Worm (Caenorhabditis elegans): ENCODE results near the gene nhr-18.

nhr-18 gene

DNA sequence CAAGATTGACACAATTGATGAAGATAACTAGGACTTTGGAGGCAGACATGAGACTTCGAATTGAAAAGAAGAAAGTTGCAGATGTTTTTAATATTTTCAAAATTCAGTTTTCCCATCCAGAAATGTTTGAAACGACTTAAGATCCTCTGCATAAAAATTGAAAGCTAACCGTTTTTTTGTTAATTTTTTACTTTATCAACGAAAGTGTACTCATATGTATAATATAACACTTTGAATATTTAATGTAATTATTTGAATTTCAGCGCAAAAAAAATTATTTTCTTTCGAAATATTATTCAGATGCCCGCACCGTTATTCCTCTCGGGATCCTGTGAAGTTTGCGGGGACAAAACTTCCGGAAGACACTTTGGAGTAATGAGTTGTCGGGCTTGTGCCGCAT, at the start of gene nhr-18:
nhr-18 (plus strand) TSS at position 301 of the 400 bp plus-strand sequence.
- TF ChIP-seq flt-1 (GFP tag; IDR thresholded peaks at IDR 0.05) (no peak), ref-1 (GFP tag; conservative IDR thresholded peaks at IDR 0.05) (no peak), klf-2 (GFP tag; conservative IDR thresholded peaks at IDR 0.05) (no peak), tab-1 (GFP tag; IDR thresholded peaks at IDR 0.05) (no peak), ztf-29 (GFP tag; IDR thresholded peaks at IDR 0.05) (no peak), med-1 (GFP tag; optimal IDR thresholded peaks at IDR 0.05; ENCODE audit: insufficient read depth) (no peak), T22C8.4 (GFP tag; IDR thresholded peaks at IDR 0.05) (no peak), ztf-23 (GFP tag; IDR thresholded peaks at IDR 0.05) (no peak), cog-1 (tag; optimal IDR thresholded peaks at IDR 0.05) (no peak)

DNA sequence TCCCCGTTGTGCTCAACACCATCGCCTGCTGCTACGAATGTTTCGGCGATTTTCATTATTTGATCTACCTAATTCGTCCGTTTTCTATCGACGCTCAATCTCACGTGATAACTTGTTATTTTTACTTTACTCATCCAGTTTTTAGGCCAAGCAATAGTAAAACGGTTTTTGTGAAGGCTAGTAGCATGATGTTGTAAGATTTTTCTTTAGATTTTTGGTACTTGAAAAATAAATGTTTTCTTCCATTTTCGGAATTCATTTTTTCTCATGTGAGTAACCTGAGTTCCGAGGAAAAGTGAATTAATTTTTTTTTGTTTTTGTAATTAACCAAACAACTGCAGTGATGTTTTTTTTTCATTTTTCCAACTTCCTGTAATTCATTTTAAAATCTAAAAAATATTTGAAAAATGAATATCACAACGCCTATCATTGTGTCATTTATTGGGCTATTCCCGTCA, 49.7 kb upstream of the nhr-18 start, which contains the start of gene srbc-17:
srbc-17 (plus strand) TSS at position 408 of the 458 bp plus-strand sequence.
- TF ChIP-seq med-1 (GFP tag; optimal IDR thresholded peaks at IDR 0.05; ENCODE audit: insufficient read depth) (no peak), flt-1 (GFP tag; IDR thresholded peaks at IDR 0.05) (no peak), ref-1 (GFP tag; conservative IDR thresholded peaks at IDR 0.05) (no peak), ztf-29 (GFP tag; IDR thresholded peaks at IDR 0.05) (no peak)

DNA sequence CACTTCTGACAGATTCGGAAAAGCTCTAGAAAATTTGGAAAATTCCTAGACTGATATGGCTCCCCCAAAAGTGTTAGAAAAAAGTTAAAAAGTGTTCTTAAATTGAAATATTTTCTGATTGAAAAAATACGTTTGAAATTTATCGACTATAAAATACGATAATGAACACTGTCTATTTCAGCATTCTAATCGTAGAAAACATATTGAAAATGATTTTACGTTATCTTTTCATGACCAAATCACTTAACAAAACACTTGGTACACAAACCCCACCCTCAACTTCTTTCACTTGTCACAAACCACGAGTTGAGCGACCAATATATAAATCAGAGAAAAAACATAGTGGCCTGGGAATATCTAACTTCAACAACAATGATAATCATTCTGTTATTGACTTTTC, 47.8 kb upstream of the nhr-18 start, which contains the start of gene cyp-33C1:
cyp-33C1 (plus strand) TSS at position 301 of the 400 bp plus-strand sequence.
- TF ChIP-seq tab-1 (GFP tag; IDR thresholded peaks at IDR 0.05) = no peak
- no peak for TF ChIP-seq T22C8.4 (GFP tag; IDR thresholded peaks at IDR 0.05)
- TF ChIP-seq flt-1 (GFP tag; IDR thresholded peaks at IDR 0.05) = no peak
- no peak for TF ChIP-seq klf-2 (GFP tag; conservative IDR thresholded peaks at IDR 0.05)
- TF ChIP-seq cog-1 (tag; optimal IDR thresholded peaks at IDR 0.05) = no peak
- TF ChIP-seq med-1 (GFP tag; optimal IDR thresholded peaks at IDR 0.05; ENCODE audit: insufficient read depth) = no peak
- no peak for TF ChIP-seq ztf-23 (GFP tag; IDR thresholded peaks at IDR 0.05)
- no peak for TF ChIP-seq ref-1 (GFP tag; conservative IDR thresholded peaks at IDR 0.05)
- no peak for TF ChIP-seq ztf-29 (GFP tag; IDR thresholded peaks at IDR 0.05)

- TF ChIP-seq ref-1 (GFP tag; conservative IDR thresholded peaks at IDR 0.05) (no peak), tab-1 (GFP tag; IDR thresholded peaks at IDR 0.05) (no peak), T22C8.4 (GFP tag; IDR thresholded peaks at IDR 0.05) (no peak), med-1 (GFP tag; optimal IDR thresholded peaks at IDR 0.05; ENCODE audit: insufficient read depth) (no peak), ztf-29 (GFP tag; IDR thresholded peaks at IDR 0.05) (no peak), cog-1 (tag; optimal IDR thresholded peaks at IDR 0.05) (no peak), ztf-23 (GFP tag; IDR thresholded peaks at IDR 0.05) (no peak), klf-2 (GFP tag; conservative IDR thresholded peaks at IDR 0.05) (no peak), flt-1 (GFP tag; IDR thresholded peaks at IDR 0.05) (no peak)
Measured at ce11 chrV:2181738-2182137, 45.3 kb upstream of the nhr-18 start, which contains the start of gene srbc-16. Gene srbc-16, plus strand, starts transcription at chrV:2182038.

ce11 chrV:2183162-2183561, 43.8 kb upstream of the nhr-18 start, which contains the start of gene cyp-33C2:
Gene cyp-33C2, plus strand, starts transcription at chrV:2183488.
- TF ChIP-seq flt-1 (GFP tag; IDR thresholded peaks at IDR 0.05) (no peak), ztf-29 (GFP tag; IDR thresholded peaks at IDR 0.05) (no peak), ztf-23 (GFP tag; IDR thresholded peaks at IDR 0.05) (no peak), tab-1 (GFP tag; IDR thresholded peaks at IDR 0.05) (no peak), cog-1 (tag; optimal IDR thresholded peaks at IDR 0.05) (no peak), T22C8.4 (GFP tag; IDR thresholded peaks at IDR 0.05) (no peak), med-1 (GFP tag; optimal IDR thresholded peaks at IDR 0.05; ENCODE audit: insufficient read depth) (no peak), ref-1 (GFP tag; conservative IDR thresholded peaks at IDR 0.05) (no peak), klf-2 (GFP tag; conservative IDR thresholded peaks at IDR 0.05) (no peak)

DNA sequence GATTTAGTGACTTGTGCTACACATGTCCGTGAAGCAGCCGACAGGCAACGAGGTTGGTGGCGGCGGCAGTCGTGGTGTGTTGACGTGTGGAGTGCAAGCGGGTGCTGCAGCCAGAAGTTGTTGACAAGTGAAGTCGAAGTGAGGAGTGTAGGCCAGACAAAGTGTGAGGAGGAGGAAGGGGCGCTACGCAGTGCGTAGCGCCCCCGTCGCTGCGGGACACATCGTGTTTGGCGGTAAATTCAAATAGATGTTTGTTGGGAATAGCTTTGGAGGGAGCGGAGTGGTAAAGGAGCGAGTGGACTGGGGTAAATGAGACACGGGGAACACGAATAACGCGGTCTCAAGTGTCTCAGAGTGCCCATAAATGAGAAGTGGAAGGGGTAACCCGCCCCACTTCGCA, 41.5 kb upstream of the nhr-18 start:
- TF ChIP-seq ztf-29 (GFP tag; IDR thresholded peaks at IDR 0.05) (no peak), cog-1 (tag; optimal IDR thresholded peaks at IDR 0.05) (no peak), ztf-23 (GFP tag; IDR thresholded peaks at IDR 0.05) (peak; percentile 98)

ce11 chrV:2187864-2188345, 39.1 kb upstream of the nhr-18 start, which contains the start of gene Y5H2B.3:
Gene Y5H2B.3, plus strand, starts transcription at chrV:2188295.
- TF ChIP-seq flt-1 (GFP tag; IDR thresholded peaks at IDR 0.05) (no peak), med-1 (GFP tag; optimal IDR thresholded peaks at IDR 0.05; ENCODE audit: insufficient read depth) (no peak), klf-2 (GFP tag; conservative IDR thresholded peaks at IDR 0.05) (no peak), T22C8.4 (GFP tag; IDR thresholded peaks at IDR 0.05) (no peak), ref-1 (GFP tag; conservative IDR thresholded peaks at IDR 0.05) (no peak), cog-1 (tag; optimal IDR thresholded peaks at IDR 0.05) (no peak), ztf-29 (GFP tag; IDR thresholded peaks at IDR 0.05) (no peak), ztf-23 (GFP tag; IDR thresholded peaks at IDR 0.05) (no peak)

- TF ChIP-seq ztf-23 (GFP tag; IDR thresholded peaks at IDR 0.05) = no peak
- no peak for TF ChIP-seq flt-1 (GFP tag; IDR thresholded peaks at IDR 0.05)
- TF ChIP-seq cog-1 (tag; optimal IDR thresholded peaks at IDR 0.05) = no peak
- no peak for TF ChIP-seq klf-2 (GFP tag; conservative IDR thresholded peaks at IDR 0.05)
- TF ChIP-seq med-1 (GFP tag; optimal IDR thresholded peaks at IDR 0.05; ENCODE audit: insufficient read depth) = no peak
- TF ChIP-seq ref-1 (GFP tag; conservative IDR thresholded peaks at IDR 0.05) = no peak
Measured at ce11 chrV:2190383-2190782, 36.6 kb upstream of the nhr-18 start.

ce11 chrV:2191122-2191521, 35.9 kb upstream of the nhr-18 start, which contains the start of gene srbc-42:
Gene srbc-42, minus strand, starts transcription at chrV:2191222.
- TF ChIP-seq tab-1 (GFP tag; IDR thresholded peaks at IDR 0.05) (no peak), klf-2 (GFP tag; conservative IDR thresholded peaks at IDR 0.05) (no peak), flt-1 (GFP tag; IDR thresholded peaks at IDR 0.05) (no peak)

ce11 chrV:2192117-2192516, 34.9 kb upstream of the nhr-18 start, which contains the start of gene nhr-13:
Gene nhr-13, plus strand, starts transcription at chrV:2192485.
- TF ChIP-seq tab-1 (GFP tag; IDR thresholded peaks at IDR 0.05) (no peak), flt-1 (GFP tag; IDR thresholded peaks at IDR 0.05) (no peak), cog-1 (tag; optimal IDR thresholded peaks at IDR 0.05) (no peak), ref-1 (GFP tag; conservative IDR thresholded peaks at IDR 0.05) (no peak), ztf-29 (GFP tag; IDR thresholded peaks at IDR 0.05) (no peak), T22C8.4 (GFP tag; IDR thresholded peaks at IDR 0.05) (no peak), med-1 (GFP tag; optimal IDR thresholded peaks at IDR 0.05; ENCODE audit: insufficient read depth) (no peak), ztf-23 (GFP tag; IDR thresholded peaks at IDR 0.05) (no peak), klf-2 (GFP tag; conservative IDR thresholded peaks at IDR 0.05) (no peak)

Measured in whole organism, midembryonic.